Worm (Caenorhabditis elegans) whole organism, late embryonic: ENCODE results near the gene samp-1.

ENCODE experiments used
- C38D4.7 ChIP-seq: fragments of 200-800 bp; sonication (Bioruptor generic); optimal IDR thresholded peaks from 2 replicates; lab custom pipeline; 2018; ENCODE audit warnings: mild to moderate bottlenecking, missing genetic modification characterization, moderate library complexity, missing compliant biosample characterization
- K09A11.1 ChIP-seq: sonication (generic microtip); optimal IDR thresholded peaks from 2 replicates; lab custom pipeline; 2017; ENCODE audit warnings: antibody characterized with exemption, mild to moderate bottlenecking, missing genetic modification characterization, missing compliant biosample characterization; ENCODE audit not compliant: insufficient read depth
- ceh-2 ChIP-seq: sonication (generic microtip); optimal IDR thresholded peaks from 2 replicates; lab custom pipeline; 2016; ENCODE audit warnings: missing genotype, missing genetic modification characterization, missing compliant biosample characterization
- ceh-24 ChIP-seq: sonication (generic microtip); optimal IDR thresholded peaks from 2 replicates; lab custom pipeline; 2016; ENCODE audit warnings: mild to moderate bottlenecking, missing genetic modification characterization, missing compliant biosample characterization
- ceh-31 ChIP-seq: sonication (generic microtip); optimal IDR thresholded peaks from 2 replicates; lab custom pipeline; 2016; ENCODE audit warnings: missing genetic modification characterization, missing compliant biosample characterization
- ceh-34 ChIP-seq: sonication (generic microtip); optimal IDR thresholded peaks from 2 replicates; lab custom pipeline; 2016; ENCODE audit warnings: mild to moderate bottlenecking, missing genetic modification characterization, missing compliant biosample characterization
- ceh-45 ChIP-seq: fragments of 200-800 bp; sonication (Bioruptor generic); IDR thresholded peaks from 2 replicates; pipeline ENCODE4 v1.3.6; 2022; ENCODE audit warnings: missing genetic modification reagents, missing genetic modification characterization, missing compliant biosample characterization
- ceh-48 ChIP-seq: sonication (generic microtip); optimal IDR thresholded peaks from 2 replicates; lab custom pipeline; 2016; ENCODE audit warnings: missing genetic modification characterization, inconsistent platforms, missing compliant biosample characterization
- ceh-9 ChIP-seq: sonication (generic microtip); optimal IDR thresholded peaks from 2 replicates; lab custom pipeline; 2016; ENCODE audit warnings: mild to moderate bottlenecking, missing genetic modification characterization, inconsistent platforms, missing compliant biosample characterization
- dve-1 ChIP-seq: sonication (generic microtip); optimal IDR thresholded peaks from 2 replicates; lab custom pipeline; 2017; ENCODE audit warnings: antibody characterized with exemption, mild to moderate bottlenecking, missing genetic modification characterization, missing compliant biosample characterization
- ets-4 ChIP-seq: sonication (generic microtip); optimal IDR thresholded peaks from 2 replicates; lab custom pipeline; 2016; ENCODE audit warnings: missing genetic modification characterization, missing compliant biosample characterization
- gmeb-2 ChIP-seq: sonication (generic microtip); optimal IDR thresholded peaks from 2 replicates; lab custom pipeline; 2016; ENCODE audit warnings: missing genetic modification characterization, inconsistent platforms, missing compliant biosample characterization
- hlh-15 ChIP-seq: sonication (generic microtip); optimal IDR thresholded peaks from 2 replicates; lab custom pipeline; 2016; ENCODE audit warnings: missing genetic modification characterization, missing compliant biosample characterization
- lim-6 ChIP-seq: sonication (generic microtip); optimal IDR thresholded peaks from 2 replicates; lab custom pipeline; 2016; ENCODE audit warnings: missing genetic modification characterization, missing compliant biosample characterization
- madf-2 ChIP-seq: sonication (generic microtip); optimal IDR thresholded peaks from 2 replicates; lab custom pipeline; 2017; ENCODE audit warnings: missing genetic modification characterization, missing compliant biosample characterization
- mec-3 ChIP-seq: sonication (generic microtip); optimal IDR thresholded peaks from 2 replicates; lab custom pipeline; 2016; ENCODE audit warnings: borderline replicate concordance, missing genetic modification characterization, missing compliant biosample characterization
- unc-3 ChIP-seq, 2 experiments: fragments of 200-800 bp in 1 of 2; sonication (Bioruptor generic) in 1 of 2; sonication (generic microtip) in 1 of 2; conservative IDR thresholded peaks in 1 of 2; optimal IDR thresholded peaks in 1 of 2; 2 replicates each; pipeline versions ENCODE4 v1.3.6 to Lab custom; 2016 to 2022; ENCODE audit warnings: missing compliant biosample characterization in 2 of 2, missing genetic modification characterization in 2 of 2, missing genetic modification reagents in 1 of 2
- unc-42 ChIP-seq: sonication (generic microtip); optimal IDR thresholded peaks from 2 replicates; lab custom pipeline; 2016; ENCODE audit warnings: missing genotype, missing genetic modification characterization, missing compliant biosample characterization

samp-1 gene

ce11 chrII:11351599-11351998 is 48.9 kb downstream of the samp-1 start, which contains the start of gene clh-2:
TSS of gene clh-2 (plus strand) at chrII:11351899.
- TF ChIP-seq unc-42 (tag; lab: Kevin White, UChicago) (no peak), ceh-34 (tag; lab: Kevin White, UChicago) (no peak), lim-6 (tag; lab: Kevin White, UChicago) (no peak), ceh-9 (tag; lab: Kevin White, UChicago) (no peak), C38D4.7 (GFP tag; lab: Kevin White, UChicago) (no peak), K09A11.1 (tag; lab: Kevin White, UChicago) (no peak), unc-3 (GFP tag; conservative IDR thresholded peaks at IDR 0.05; lab: Robert Waterston, UW) (no peak), unc-3 (tag; optimal IDR thresholded peaks at IDR 0.05; lab: Kevin White, UChicago) (no peak), hlh-15 (tag; lab: Kevin White, UChicago) (no peak), ceh-48 (tag; lab: Kevin White, UChicago) (no peak), madf-2 (tag; lab: Kevin White, UChicago) (no peak), ceh-45 (no peak), gmeb-2 (tag; lab: Kevin White, UChicago) (no peak), ceh-31 (tag; lab: Kevin White, UChicago) (no peak), mec-3 (tag; lab: Kevin White, UChicago) (no peak)

DNA sequence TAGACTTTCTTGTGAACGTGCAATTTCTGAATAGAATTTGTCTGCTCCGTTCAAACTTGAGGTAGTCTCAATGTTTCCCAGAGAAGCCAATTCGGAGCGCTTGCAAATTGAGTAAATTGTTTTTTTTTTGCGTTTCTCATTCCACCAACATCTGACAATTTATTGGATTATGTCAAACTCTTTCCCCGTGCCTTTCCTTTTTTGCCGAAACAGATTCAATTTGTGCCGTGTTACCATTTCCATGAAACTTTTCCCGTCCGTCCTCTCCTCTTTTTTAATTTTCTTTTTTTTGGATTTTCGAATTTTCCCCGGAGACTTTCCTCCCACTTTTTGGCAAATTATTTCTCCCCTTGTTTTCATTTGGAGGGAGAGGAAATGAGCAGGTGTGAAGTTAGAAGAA is 50.8 kb downstream of the samp-1 start:
- no peak for TF ChIP-seq ets-4 (tag; lab: Kevin White, UChicago)
- peak; percentile 76 for TF ChIP-seq unc-42 (tag; lab: Kevin White, UChicago)
- no peak for TF ChIP-seq dve-1 (tag; lab: Kevin White, UChicago)
- TF ChIP-seq unc-3 (GFP tag; conservative IDR thresholded peaks at IDR 0.05; lab: Robert Waterston, UW) = no peak
- TF ChIP-seq unc-3 (tag; optimal IDR thresholded peaks at IDR 0.05; lab: Kevin White, UChicago) = no peak
- TF ChIP-seq ceh-2 (tag; lab: Kevin White, UChicago) = no peak
- TF ChIP-seq ceh-24 (tag; lab: Kevin White, UChicago) = no peak
- TF ChIP-seq ceh-34 (tag; lab: Kevin White, UChicago) = no peak
